Fruit fly (Drosophila melanogaster): ENCODE data around the gene crim.

Gene crim

DNA sequence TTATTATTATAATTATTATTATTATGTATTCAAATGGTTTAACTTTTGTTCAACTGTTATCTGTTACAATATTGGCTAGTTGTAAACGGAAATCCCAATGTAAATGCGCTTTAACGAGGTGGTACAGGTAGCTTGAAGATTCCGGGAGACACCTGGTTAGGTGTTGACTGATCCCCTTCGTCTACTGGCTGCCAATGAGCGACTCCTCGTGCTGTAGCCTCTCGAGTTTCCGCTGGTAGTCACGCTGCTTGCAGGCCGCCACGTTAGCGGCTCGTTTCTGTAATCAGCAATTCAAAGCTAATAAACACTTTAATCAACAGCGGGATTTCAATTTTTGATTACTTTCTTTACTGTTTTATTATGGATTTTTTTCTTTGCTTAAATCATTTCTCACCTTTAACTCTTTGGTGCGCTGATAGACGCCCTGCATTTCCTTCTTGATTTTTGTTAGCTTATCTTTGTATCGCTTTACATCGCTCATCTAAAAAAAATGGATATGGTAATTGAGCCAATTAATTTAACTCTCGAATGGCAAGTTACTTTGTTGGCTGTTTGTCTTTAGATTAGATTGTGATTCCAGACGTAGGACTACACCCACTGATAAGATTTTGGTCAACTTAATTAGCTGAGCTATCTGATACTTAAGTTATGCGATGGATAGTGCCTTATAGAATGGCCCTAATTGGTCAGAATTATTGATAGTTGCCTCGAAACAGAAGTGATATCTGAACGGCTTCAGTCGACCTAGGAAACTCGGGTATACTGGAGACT is 21.2 kb downstream of the crim start:
- no peak for TF ChIP-seq Dll (optimal IDR thresholded peaks at IDR 0.05)
- no peak for TF ChIP-seq pan (optimal IDR thresholded peaks at IDR 0.05)
- no peak for TF ChIP-seq usp (GFP tag; optimal IDR thresholded peaks at IDR 0.05)
- TF ChIP-seq psq (optimal IDR thresholded peaks at IDR 0.05) = no peak
- no peak for TF ChIP-seq EcR (GFP tag; optimal IDR thresholded peaks at IDR 0.05)
- no peak for TF ChIP-seq CG8478 (optimal IDR thresholded peaks at IDR 0.05)

DNA sequence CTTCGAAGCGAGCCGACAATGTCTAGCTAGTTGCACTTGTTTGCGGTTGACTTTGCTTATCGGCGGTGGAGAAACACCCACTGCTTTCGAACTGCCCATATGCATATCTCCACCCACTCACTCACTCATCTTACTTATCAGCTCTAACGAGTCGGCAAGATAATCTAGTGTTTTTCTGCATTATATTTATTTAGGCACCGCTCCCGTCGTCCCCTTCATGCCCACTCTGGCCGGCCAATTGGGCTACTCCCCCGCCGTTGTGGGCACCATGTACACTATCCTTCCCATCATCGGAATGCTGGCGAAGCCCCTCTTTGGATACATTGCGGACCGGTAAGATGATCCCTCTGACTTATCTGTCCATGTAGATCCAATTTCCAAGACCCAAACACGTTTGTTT is 25.3 kb downstream of the crim start:
- TF ChIP-seq psq (optimal IDR thresholded peaks at IDR 0.05) = no peak
- TF ChIP-seq usp (GFP tag; optimal IDR thresholded peaks at IDR 0.05) = no peak

DNA sequence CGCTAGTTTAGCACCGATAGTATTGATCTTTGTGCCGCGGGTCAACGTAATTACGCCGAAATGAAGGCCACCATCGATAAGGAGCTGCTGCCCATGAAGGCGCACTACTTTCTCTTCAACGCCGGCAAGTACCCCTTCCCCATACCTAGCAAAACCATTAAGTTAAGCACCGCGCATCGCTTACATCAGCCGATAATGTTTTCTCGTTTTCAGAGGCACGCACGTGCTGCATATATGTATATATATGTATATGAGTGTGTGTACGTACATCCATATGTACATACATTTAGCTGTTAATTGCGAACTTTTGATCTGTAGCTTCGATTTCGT is 26.7 kb downstream of the crim start:
- TF ChIP-seq Dll (optimal IDR thresholded peaks at IDR 0.05) (no peak), CG8478 (optimal IDR thresholded peaks at IDR 0.05) (no peak), psq (optimal IDR thresholded peaks at IDR 0.05) (no peak), usp (GFP tag; optimal IDR thresholded peaks at IDR 0.05) (no peak), pan (optimal IDR thresholded peaks at IDR 0.05) (no peak), EcR (GFP tag; optimal IDR thresholded peaks at IDR 0.05) (no peak)

DNA sequence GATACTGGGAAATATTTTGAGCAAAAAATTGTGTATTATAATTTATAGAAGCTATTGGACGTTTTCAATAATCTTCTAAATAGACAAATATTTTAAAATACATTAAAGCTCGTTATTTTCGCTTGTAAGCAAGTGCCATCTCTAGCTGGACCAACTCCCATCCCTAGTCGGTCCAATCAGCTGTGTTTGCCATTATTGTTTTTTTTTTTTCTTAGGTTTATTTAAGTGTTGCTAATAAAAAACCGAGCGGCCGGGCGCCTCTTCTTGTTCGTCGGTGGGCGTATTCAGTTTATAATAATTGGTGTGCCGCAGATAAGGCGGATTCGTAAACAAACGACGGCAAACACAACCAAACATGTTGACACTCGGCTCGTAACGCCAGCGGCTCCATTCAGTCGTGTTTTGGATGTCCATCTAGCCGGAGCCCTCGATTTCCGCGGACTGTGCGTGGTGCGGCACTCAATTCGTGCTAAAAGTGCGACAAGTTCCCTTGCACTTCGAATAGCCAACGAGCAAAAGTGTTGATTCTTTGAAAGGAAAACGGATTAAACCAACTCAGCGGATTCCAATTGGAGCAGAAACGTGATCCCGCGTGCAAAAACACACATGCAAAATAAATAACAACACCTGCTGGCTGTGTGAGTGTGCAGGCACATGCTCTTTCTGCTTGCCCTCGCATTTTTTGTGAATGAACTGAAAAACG is 27.2 kb downstream of the crim start, which contains the start of gene Sugb:
TSS of gene Sugb (plus strand) at position 162 of the 703 bp plus-strand sequence.
- no peak for TF ChIP-seq psq (optimal IDR thresholded peaks at IDR 0.05)
- TF ChIP-seq usp (GFP tag; optimal IDR thresholded peaks at IDR 0.05) = no peak
- TF ChIP-seq CG8478 (optimal IDR thresholded peaks at IDR 0.05) = no peak
- TF ChIP-seq pan (optimal IDR thresholded peaks at IDR 0.05) = no peak
- TF ChIP-seq Dll (optimal IDR thresholded peaks at IDR 0.05) = no peak
- TF ChIP-seq EcR (GFP tag; optimal IDR thresholded peaks at IDR 0.05) = no peak

DNA sequence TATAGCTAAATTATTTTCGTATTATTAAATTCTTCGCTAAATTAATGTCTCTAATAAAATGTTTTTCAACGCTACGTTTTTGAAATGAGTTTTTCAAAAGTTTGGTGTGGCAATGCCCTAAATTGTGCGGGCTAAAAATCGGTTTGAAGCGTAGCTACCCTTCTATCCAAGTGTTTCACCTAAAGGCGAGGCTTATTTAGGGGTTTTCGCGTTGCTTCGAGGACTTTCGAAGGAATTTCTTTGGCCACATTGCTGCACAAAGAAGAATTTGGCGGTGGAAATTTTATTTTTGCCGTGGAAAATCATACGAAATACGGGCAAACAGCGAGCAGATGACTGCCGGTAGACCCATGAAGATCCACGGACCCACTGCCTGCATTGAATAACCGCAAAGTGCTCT is 29.4 kb downstream of the crim start, which contains the start of gene TfIIEalpha:
TSS of gene TfIIEalpha (plus strand) at position 245 of the 400 bp plus-strand sequence.
- no peak for TF ChIP-seq pan (optimal IDR thresholded peaks at IDR 0.05)
- no peak for TF ChIP-seq usp (GFP tag; optimal IDR thresholded peaks at IDR 0.05)
- TF ChIP-seq CG8478 (optimal IDR thresholded peaks at IDR 0.05) = no peak
- no peak for TF ChIP-seq EcR (GFP tag; optimal IDR thresholded peaks at IDR 0.05)
- TF ChIP-seq Dll (optimal IDR thresholded peaks at IDR 0.05) = no peak
- TF ChIP-seq psq (optimal IDR thresholded peaks at IDR 0.05) = no peak

DNA sequence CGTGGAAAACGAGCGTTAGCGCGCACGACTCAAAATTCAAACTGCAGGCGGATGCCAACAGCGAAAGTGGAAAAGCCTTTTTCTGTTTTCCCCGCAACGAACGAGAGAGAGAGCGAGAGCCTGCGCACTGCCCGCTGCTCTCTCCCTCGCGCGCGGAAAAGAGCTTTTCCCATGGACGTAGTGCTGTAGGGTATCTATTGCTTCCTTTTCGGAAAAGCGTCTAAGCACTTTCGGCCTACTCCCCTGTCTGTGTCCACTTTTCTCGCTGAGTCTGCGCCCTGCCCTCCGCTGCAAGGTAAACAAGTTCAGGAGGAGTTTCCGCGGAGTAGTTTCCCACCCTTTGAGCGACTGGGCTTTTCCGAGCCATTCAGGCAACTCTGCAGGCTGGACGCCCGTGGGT is 30.9 kb downstream of the crim start, which contains the start of gene CG32085:
TSS of gene CG32085 (minus strand) at position 47 of the 400 bp plus-strand sequence.
- TF ChIP-seq Dll (optimal IDR thresholded peaks at IDR 0.05) = peak; percentile 60
- no peak for TF ChIP-seq CG8478 (optimal IDR thresholded peaks at IDR 0.05)
- TF ChIP-seq psq (optimal IDR thresholded peaks at IDR 0.05) = no peak
- no peak for TF ChIP-seq usp (GFP tag; optimal IDR thresholded peaks at IDR 0.05)
- TF ChIP-seq EcR (GFP tag; optimal IDR thresholded peaks at IDR 0.05) = no peak

DNA sequence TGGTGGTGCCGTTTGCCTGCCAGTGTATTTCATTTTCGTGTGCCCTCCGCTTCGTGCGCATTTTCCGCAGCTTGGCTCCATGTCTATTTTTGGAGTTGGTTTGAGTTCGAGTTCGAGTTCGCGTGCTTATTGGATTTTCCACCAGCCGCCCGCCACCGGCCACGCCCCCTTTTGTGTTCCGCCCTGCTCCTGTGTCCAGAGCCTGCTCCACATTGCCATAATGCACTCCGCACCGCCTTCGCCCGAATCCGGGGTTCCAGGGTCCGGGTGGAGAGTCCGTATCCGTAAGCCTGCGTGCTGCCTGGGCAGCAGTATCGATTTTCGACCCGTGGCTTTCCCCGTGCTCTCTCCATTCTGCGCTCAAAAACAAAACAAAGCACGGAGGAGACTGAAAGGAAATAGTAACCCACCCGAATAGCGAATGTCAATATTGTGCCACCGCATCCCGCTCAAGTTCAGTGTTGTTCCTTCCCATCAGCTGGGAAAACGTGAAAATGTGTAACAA is 32.8 kb downstream of the crim start:
- no peak for TF ChIP-seq Dll (optimal IDR thresholded peaks at IDR 0.05)
- TF ChIP-seq CG8478 (optimal IDR thresholded peaks at IDR 0.05) = no peak
- TF ChIP-seq usp (GFP tag; optimal IDR thresholded peaks at IDR 0.05) = no peak
- no peak for TF ChIP-seq EcR (GFP tag; optimal IDR thresholded peaks at IDR 0.05)
- no peak for TF ChIP-seq psq (optimal IDR thresholded peaks at IDR 0.05)
- TF ChIP-seq pan (optimal IDR thresholded peaks at IDR 0.05) = no peak
